Worm (Caenorhabditis elegans) whole organism, L2 larva: Measurements from ENCODE around the gene Y43B11AR.1.
A peak's percentile ranks its signal among the peaks of the same experiment; 100 is the strongest.

Source experiments
- C34F6.9 ChIP-seq: fragments of 150-350 bp; optimal IDR thresholded peaks from 2 replicates; lab custom pipeline; 2014; ENCODE audit warnings: missing biosample characterization, missing genetic modification characterization
- F13H6.1 ChIP-seq: sonication (generic microtip); optimal IDR thresholded peaks from 2 replicates; lab custom pipeline; 2016; ENCODE audit warnings: missing genetic modification characterization, missing compliant biosample characterization
- R02D3.7 ChIP-seq: fragments of 150-350 bp; optimal IDR thresholded peaks from 2 replicates; lab custom pipeline; 2014; ENCODE audit warnings: missing biosample characterization, missing genetic modification characterization
- Y55F3AM.14 ChIP-seq: fragments of 200-800 bp; sonication (Bioruptor generic); optimal IDR thresholded peaks from 2 replicates; lab custom pipeline; 2018; ENCODE audit warnings: mild to moderate bottlenecking, missing genetic modification characterization, missing compliant biosample characterization
- ZK546.5 ChIP-seq: sonication (generic microtip); optimal IDR thresholded peaks from 2 replicates; lab custom pipeline; 2017; ENCODE audit warnings: missing biosample characterization, missing genetic modification characterization
- alr-1 ChIP-seq: fragments of 150-350 bp; optimal IDR thresholded peaks from 2 replicates; lab custom pipeline; 2014; ENCODE audit warnings: missing biosample characterization, missing genetic modification characterization
- ama-1 ChIP-seq: fragments of 150-350 bp; optimal IDR thresholded peaks from 2 replicates; lab custom pipeline; 2018; ENCODE audit warnings: inconsistent platforms
- blmp-1 ChIP-seq: sonication (generic microtip); optimal IDR thresholded peaks from 2 replicates; lab custom pipeline; 2017; ENCODE audit warnings: missing genetic modification characterization, mild to moderate bottlenecking, missing compliant biosample characterization, antibody characterized with exemption, moderate library complexity; ENCODE audit not compliant: insufficient read depth
- ceh-16 ChIP-seq: fragments of 150-350 bp; optimal IDR thresholded peaks from 2 replicates; lab custom pipeline; 2014; ENCODE audit warnings: missing biosample characterization, missing genetic modification characterization
- ceh-82 ChIP-seq: fragments of 150-350 bp; optimal IDR thresholded peaks from 2 replicates; lab custom pipeline; 2014; ENCODE audit warnings: missing biosample characterization, missing genetic modification characterization
- crh-2 ChIP-seq: sonication (generic microtip); optimal IDR thresholded peaks from 2 replicates; lab custom pipeline; 2017; ENCODE audit warnings: missing biosample characterization, missing genetic modification characterization
- dmd-4 ChIP-seq: sonication (generic microtip); optimal IDR thresholded peaks from 2 replicates; lab custom pipeline; 2017; ENCODE audit warnings: missing biosample characterization, missing genetic modification characterization
- egl-27 ChIP-seq: sonication (generic microtip); optimal IDR thresholded peaks from 3 replicates; lab custom pipeline; 2017; ENCODE audit warnings: missing biosample characterization, missing genetic modification reagents, missing genetic modification characterization
- elt-1 ChIP-seq: fragments of 150-350 bp; optimal IDR thresholded peaks from 2 replicates; lab custom pipeline; 2014; ENCODE audit warnings: missing biosample characterization, missing genetic modification characterization
- elt-3 ChIP-seq: sonication (generic microtip); optimal IDR thresholded peaks from 2 replicates; lab custom pipeline; 2017; ENCODE audit warnings: missing biosample characterization, missing genetic modification characterization
- lin-11 ChIP-seq: fragments of 150-350 bp; sonication (generic microtip); optimal IDR thresholded peaks from 2 replicates; lab custom pipeline; 2014; ENCODE audit warnings: missing biosample characterization, missing genetic modification characterization, inconsistent platforms, mixed read lengths
- lin-13 ChIP-seq: fragments of 150-350 bp; optimal IDR thresholded peaks from 2 replicates; lab custom pipeline; 2014; ENCODE audit warnings: missing biosample characterization, missing genetic modification reagents, missing genetic modification characterization
- lin-39 ChIP-seq: fragments of 150-350 bp; optimal IDR thresholded peaks from 2 replicates; lab custom pipeline; 2014; ENCODE audit warnings: missing biosample characterization, missing genetic modification reagents, missing genetic modification characterization
- lsy-2 ChIP-seq, 2 experiments: fragments of 150-350 bp in 1 of 2; sonication (generic microtip) in 1 of 2; optimal IDR thresholded peaks; 2 replicates each; lab custom pipeline; 2014 to 2017; ENCODE audit warnings: missing biosample characterization in 2 of 2, missing genetic modification characterization in 2 of 2
- mab-5 ChIP-seq: fragments of 150-350 bp; optimal IDR thresholded peaks from 2 replicates; lab custom pipeline; 2014; ENCODE audit warnings: missing biosample characterization, missing genetic modification characterization
- mbf-1 ChIP-seq: sonication (generic microtip); optimal IDR thresholded peaks from 2 replicates; lab custom pipeline; 2017; ENCODE audit warnings: missing biosample characterization, missing genetic modification characterization
- mdl-1 ChIP-seq, 2 experiments: fragments of 150-350 bp in 1 of 2; sonication (generic microtip) in 1 of 2; optimal IDR thresholded peaks; 2 replicates each; lab custom pipeline; 2017; ENCODE audit warnings: missing biosample characterization in 2 of 2, missing genetic modification characterization in 2 of 2
- nhr-10 ChIP-seq: sonication (generic microtip); optimal IDR thresholded peaks from 2 replicates; lab custom pipeline; 2017; ENCODE audit warnings: missing biosample characterization, missing genetic modification characterization
- nhr-11 ChIP-seq: fragments of 150-350 bp; optimal IDR thresholded peaks from 2 replicates; lab custom pipeline; 2014; ENCODE audit warnings: missing biosample characterization, missing genetic modification characterization
- nhr-12 ChIP-seq: fragments of 150-350 bp; optimal IDR thresholded peaks from 2 replicates; lab custom pipeline; 2014; ENCODE audit warnings: missing biosample characterization, missing genetic modification characterization
- nhr-129 ChIP-seq: fragments of 150-350 bp; optimal IDR thresholded peaks from 2 replicates; lab custom pipeline; 2014; ENCODE audit warnings: missing biosample characterization, missing genetic modification characterization
- nhr-21 ChIP-seq: fragments of 150-350 bp; optimal IDR thresholded peaks from 2 replicates; lab custom pipeline; 2014; ENCODE audit warnings: missing biosample characterization, missing genetic modification characterization
- nhr-23 ChIP-seq: fragments of 150-350 bp; optimal IDR thresholded peaks from 2 replicates; lab custom pipeline; 2014; ENCODE audit warnings: missing biosample characterization, missing genetic modification reagents, missing genetic modification characterization
- nhr-237 ChIP-seq: fragments of 150-350 bp; optimal IDR thresholded peaks from 2 replicates; lab custom pipeline; 2014; ENCODE audit warnings: missing biosample characterization, missing genetic modification characterization
- nhr-25 ChIP-seq: fragments of 150-350 bp; sonication (generic microtip); optimal IDR thresholded peaks from 3 replicates; lab custom pipeline; 2014; ENCODE audit warnings: missing biosample characterization, missing genetic modification characterization
- nhr-6 ChIP-seq: fragments of 150-350 bp; optimal IDR thresholded peaks from 2 replicates; lab custom pipeline; 2014; ENCODE audit warnings: missing biosample characterization, missing genetic modification characterization
- nhr-77 ChIP-seq: fragments of 150-350 bp; optimal IDR thresholded peaks from 2 replicates; lab custom pipeline; 2014; ENCODE audit warnings: missing biosample characterization, missing genetic modification characterization
- peb-1 ChIP-seq: fragments of 150-350 bp; optimal IDR thresholded peaks from 2 replicates; lab custom pipeline; 2014; ENCODE audit warnings: missing biosample characterization, missing genetic modification characterization
- sem-4 ChIP-seq: fragments of 150-350 bp; optimal IDR thresholded peaks from 2 replicates; lab custom pipeline; 2014; ENCODE audit warnings: missing biosample characterization, missing genetic modification reagents, missing genetic modification characterization
- skn-1 ChIP-seq: sonication (generic microtip); optimal IDR thresholded peaks from 2 replicates; lab custom pipeline; 2017; ENCODE audit warnings: missing biosample characterization, missing genetic modification characterization
- sma-3 ChIP-seq: sonication (generic microtip); optimal IDR thresholded peaks from 2 replicates; lab custom pipeline; 2016; ENCODE audit warnings: missing genetic modification reagents, missing genetic modification characterization, missing compliant biosample characterization
- sma-9 ChIP-seq, 2 experiments: fragments of 150-350 bp in 1 of 2; sonication (generic microtip) in 1 of 2; optimal IDR thresholded peaks; 2 replicates each; lab custom pipeline; 2014 to 2016; ENCODE audit warnings: missing genetic modification characterization in 2 of 2, mild to moderate bottlenecking in 1 of 2, missing biosample characterization in 1 of 2, missing compliant biosample characterization in 1 of 2, missing genetic modification reagents in 1 of 2, moderate library complexity in 1 of 2
- snpc-4 ChIP-seq: fragments of 150-350 bp; optimal IDR thresholded peaks from 2 replicates; lab custom pipeline; 2014; ENCODE audit warnings: missing biosample characterization, missing genetic modification characterization
- unc-39 ChIP-seq: fragments of 150-350 bp; optimal IDR thresholded peaks from 2 replicates; lab custom pipeline; 2014; ENCODE audit warnings: missing biosample characterization, missing genetic modification characterization
- unc-62 ChIP-seq: fragments of 150-350 bp; optimal IDR thresholded peaks from 2 replicates; lab custom pipeline; 2014; ENCODE audit warnings: missing biosample characterization, missing genetic modification reagents, missing genetic modification characterization
- zag-1 ChIP-seq: fragments of 150-350 bp; optimal IDR thresholded peaks from 2 replicates; lab custom pipeline; 2014; ENCODE audit warnings: missing biosample characterization, missing genetic modification characterization
- ztf-1 ChIP-seq: fragments of 200-800 bp; sonication (Bioruptor generic); conservative IDR thresholded peaks from 2 replicates; pipeline ENCODE4 v1.3.6; 2022; ENCODE audit warnings: missing genetic modification characterization, missing compliant biosample characterization
- ztf-11 ChIP-seq: sonication (generic microtip); optimal IDR thresholded peaks from 2 replicates; lab custom pipeline; 2017; ENCODE audit warnings: missing biosample characterization, missing genetic modification characterization
- ztf-4 ChIP-seq: fragments of 150-350 bp; optimal IDR thresholded peaks from 2 replicates; lab custom pipeline; 2014; ENCODE audit warnings: missing biosample characterization, missing genetic modification characterization

Gene Y43B11AR.1

DNA sequence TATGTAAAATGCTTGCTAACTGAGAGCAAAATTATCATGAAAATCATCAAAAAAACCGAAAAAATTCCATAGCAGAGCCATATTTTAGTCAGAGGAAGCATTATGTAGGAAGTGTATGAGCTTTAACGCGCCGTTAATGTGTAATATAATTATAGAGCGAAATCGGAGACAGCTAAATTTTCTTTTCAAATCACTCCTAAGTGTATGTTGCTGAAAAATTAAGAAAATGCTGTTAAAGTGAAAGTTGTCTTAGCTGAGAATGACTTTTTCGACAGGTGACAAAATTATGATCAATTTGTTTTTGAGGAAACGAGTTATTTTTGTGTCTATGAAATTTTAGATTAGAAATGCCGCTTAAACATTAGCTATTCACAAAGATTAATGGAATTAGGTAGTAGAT lies 6.3 kb upstream of the Y43B11AR.1 start, which contains the start of gene srg-50:
srg-50 (minus strand) TSS at position 101 of the 400 bp plus-strand sequence.
- TF ChIP-seq ztf-11 (tag; lab: Kevin White, UChicago) (no peak), nhr-129 (tag; lab: Kevin White, UChicago) (no peak), skn-1 (no peak)
- TF ChIP-seq, all 48 proteins: peak for 0

DNA sequence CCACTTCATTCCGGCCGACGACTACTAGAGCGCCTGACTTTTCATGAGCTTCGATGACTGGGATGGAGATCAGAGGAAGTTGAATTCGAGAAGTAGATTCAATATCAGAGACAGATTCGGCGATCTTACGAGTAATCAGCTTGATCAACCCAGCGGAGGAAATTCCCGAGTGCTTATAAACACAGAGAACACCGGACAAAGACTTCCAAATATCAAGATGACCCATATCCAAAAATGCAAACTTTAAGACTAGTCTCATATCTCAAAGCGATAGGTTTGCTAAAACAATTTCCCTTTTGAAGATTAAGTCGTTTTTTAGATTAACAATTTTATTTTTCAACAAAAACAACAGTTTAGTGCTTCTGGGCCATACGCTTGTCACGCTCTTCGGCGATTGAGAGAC lies 2.1 kb downstream of the Y43B11AR.1 start, which contains the start of gene Y43B11AR.3:
Y43B11AR.3 (minus strand) TSS at position 335 of the 403 bp plus-strand sequence.
- TF ChIP-seq nhr-11 (tag; lab: Kevin White, UChicago) (peak; percentile 33), ama-1 (lab: Kevin White, UChicago) (peak; percentile 46), nhr-10 (tag; lab: Kevin White, UChicago) (no peak)

DNA sequence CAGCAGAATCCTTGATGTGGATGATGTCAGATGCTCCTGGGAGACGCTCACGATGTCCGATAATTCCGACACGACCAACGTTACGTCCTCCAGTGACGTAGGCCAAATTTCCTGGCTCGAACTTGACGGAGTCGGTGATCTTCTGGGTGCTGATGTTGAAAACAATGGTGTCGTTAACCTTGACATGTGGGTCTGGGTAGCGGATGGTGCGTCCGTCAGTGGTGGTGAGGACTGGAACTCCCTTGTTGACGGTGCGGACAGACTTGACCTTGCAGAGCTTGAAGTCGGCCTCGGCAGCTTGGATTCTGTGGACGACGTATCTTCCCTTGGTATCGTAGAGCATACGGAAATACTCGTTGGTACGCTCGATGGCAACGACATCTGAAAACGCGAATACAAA lies 2.7 kb downstream of the Y43B11AR.1 start:
- TF ChIP-seq lin-11 (tag; lab: Kevin White, UChicago) (no peak), ztf-4 (tag; lab: Kevin White, UChicago) (no peak), mab-5 (tag; lab: Kevin White, UChicago) (no peak), mbf-1 (tag; lab: Kevin White, UChicago) (no peak), alr-1 (no peak), blmp-1 (tag; lab: Kevin White, UChicago) (no peak), egl-27 (tag; lab: Kevin White, UChicago) (no peak), nhr-23 (tag; lab: Kevin White, UChicago) (no peak), nhr-12 (tag; lab: Kevin White, UChicago) (no peak), peb-1 (tag; lab: Kevin White, UChicago) (no peak), zag-1 (tag; lab: Kevin White, UChicago) (no peak), lin-39 (no peak), ceh-82 (no peak), nhr-129 (tag; lab: Kevin White, UChicago) (no peak), crh-2 (no peak), unc-62 (GFP tag; lab: Kevin White, UChicago) (no peak)

DNA sequence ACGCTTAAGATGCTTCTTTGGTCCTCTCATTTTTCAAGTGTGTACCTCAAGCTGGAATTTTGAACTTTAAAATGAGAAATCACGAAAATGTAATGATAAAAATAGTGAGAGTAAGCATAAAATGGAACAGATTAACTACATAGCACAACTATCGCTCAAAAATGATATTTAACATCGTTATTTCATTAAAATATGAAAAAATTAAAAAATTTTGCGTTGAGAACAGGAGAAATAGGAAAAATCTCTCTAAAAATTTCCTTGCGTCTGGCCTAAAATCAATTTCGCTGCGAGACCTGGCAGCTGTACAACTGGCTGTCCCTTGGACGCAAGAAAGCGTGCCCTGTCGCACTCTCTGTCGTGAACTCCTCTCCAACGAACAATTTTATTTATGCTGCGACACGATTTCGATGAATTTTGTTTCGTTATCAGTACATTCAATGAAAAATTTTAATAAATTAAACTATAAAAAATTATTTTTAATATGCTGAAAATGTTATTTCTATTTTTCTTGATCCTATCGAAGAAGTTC lies 3.4 kb downstream of the Y43B11AR.1 start, which contains the start of gene rps-4:
rps-4 (minus strand) TSS at position 51 of the 529 bp plus-strand sequence.
- TF ChIP-seq mdl-1 (tag; optimal IDR thresholded peaks at IDR 0.05; lab: Kevin White, UChicago) = peak in 1 of 2 experiments; percentile 49
- TF ChIP-seq ceh-16 (tag; lab: Kevin White, UChicago) = peak; percentile 16
- no peak for TF ChIP-seq nhr-23 (tag; lab: Kevin White, UChicago)
- TF ChIP-seq peb-1 (tag; lab: Kevin White, UChicago) = no peak
- TF ChIP-seq nhr-11 (tag; lab: Kevin White, UChicago) = no peak
- no peak for TF ChIP-seq ceh-82
- TF ChIP-seq lin-39 = no peak
- no peak for TF ChIP-seq nhr-12 (tag; lab: Kevin White, UChicago)
- TF ChIP-seq unc-62 (GFP tag; lab: Kevin White, UChicago) = no peak
- peak; percentile 90 for TF ChIP-seq lin-13 (GFP tag; lab: Kevin White, UChicago)
- TF ChIP-seq mab-5 (tag; lab: Kevin White, UChicago) = peak; percentile 79
- peak; percentile 93 for TF ChIP-seq nhr-25 (tag; lab: Kevin White, UChicago)
- TF ChIP-seq snpc-4 = peak; percentile 78
- TF ChIP-seq mbf-1 (tag; lab: Kevin White, UChicago) = no peak
- TF ChIP-seq sma-9 (GFP tag; optimal IDR thresholded peaks at IDR 0.05; lab: Kevin White, UChicago) = peak; percentile 75
- no peak for TF ChIP-seq sma-9 (tag; optimal IDR thresholded peaks at IDR 0.05; lab: Kevin White, UChicago)
- peak; percentile 17 for TF ChIP-seq skn-1
- peak; percentile 41 for TF ChIP-seq ztf-4 (tag; lab: Kevin White, UChicago)
- TF ChIP-seq dmd-4 = no peak
- TF ChIP-seq F13H6.1 (tag; lab: Kevin White, UChicago) = peak; percentile 79
- TF ChIP-seq nhr-21 (tag; lab: Kevin White, UChicago) = peak; percentile 82
- TF ChIP-seq Y55F3AM.14 = no peak
- no peak for TF ChIP-seq unc-39
- no peak for TF ChIP-seq elt-3 (tag; lab: Kevin White, UChicago)
- peak; percentile 92 for TF ChIP-seq crh-2
- TF ChIP-seq nhr-129 (tag; lab: Kevin White, UChicago) = peak; percentile 84
- peak; percentile 88 for TF ChIP-seq sma-3 (GFP tag; lab: Kevin White, UChicago)
- peak; percentile 66 for TF ChIP-seq nhr-6 (tag; lab: Kevin White, UChicago)
- TF ChIP-seq nhr-77 (tag; lab: Kevin White, UChicago) = no peak
- no peak for TF ChIP-seq ztf-1 (GFP tag; lab: Robert Waterston, UW)
- TF ChIP-seq ama-1 (lab: Kevin White, UChicago) = peak; percentile 71
- TF ChIP-seq zag-1 (tag; lab: Kevin White, UChicago) = peak; percentile 59
- TF ChIP-seq blmp-1 (tag; lab: Kevin White, UChicago) = peak; percentile 43
- TF ChIP-seq C34F6.9 = peak; percentile 95
- TF ChIP-seq lin-11 (tag; lab: Kevin White, UChicago) = peak; percentile 87
- no peak for TF ChIP-seq elt-1
- TF ChIP-seq egl-27 (tag; lab: Kevin White, UChicago) = peak; percentile 63
- peak; percentile 78 to 95 for TF ChIP-seq lsy-2 (tag; optimal IDR thresholded peaks at IDR 0.05; lab: Kevin White, UChicago)
- TF ChIP-seq R02D3.7 (tag; lab: Kevin White, UChicago) = peak; percentile 36
- peak; percentile 35 for TF ChIP-seq ZK546.5 (tag; lab: Kevin White, UChicago)
- TF ChIP-seq alr-1 = no peak
- no peak for TF ChIP-seq nhr-237
- peak; percentile 79 for TF ChIP-seq sem-4 (tag; lab: Kevin White, UChicago)
